Worm (Caenorhabditis elegans): ENCODE results near the gene B0228.7.

B0228.7 gene

ce11 chrII:7801899-7802298 lies 43.1 kb upstream of the B0228.7 start:
- no peak for TF ChIP-seq peb-1 (tag; optimal IDR thresholded peaks at IDR 0.05)
- no peak for TF ChIP-seq ZK546.5 (tag; optimal IDR thresholded peaks at IDR 0.05)
- TF ChIP-seq sma-9 (GFP tag; optimal IDR thresholded peaks at IDR 0.05), result peak; percentile 51
- TF ChIP-seq sma-9 (tag; optimal IDR thresholded peaks at IDR 0.05), result no peak
- TF ChIP-seq C34F6.9 (tag; optimal IDR thresholded peaks at IDR 0.05), result no peak
- peak; percentile 98 for TF ChIP-seq ceh-16 (tag; optimal IDR thresholded peaks at IDR 0.05)
- TF ChIP-seq egl-27 (tag; optimal IDR thresholded peaks at IDR 0.05), result peak; percentile 3
- TF ChIP-seq nhr-25 (tag; optimal IDR thresholded peaks at IDR 0.05), result peak; percentile 16
- peak; percentile 82 for TF ChIP-seq elt-1 (tag; optimal IDR thresholded peaks at IDR 0.05)

ce11 chrII:7801255-7801654 lies 42.4 kb upstream of the B0228.7 start:
- TF ChIP-seq snpc-4 (tag; optimal IDR thresholded peaks at IDR 0.05) (no peak), fos-1 (tag; optimal IDR thresholded peaks at IDR 0.05) (peak; percentile 17)

ce11 chrII:7795299-7795698 lies 36.5 kb upstream of the B0228.7 start:
- TF ChIP-seq nhr-129 (tag; optimal IDR thresholded peaks at IDR 0.05) (no peak), gmeb-1 (tag; optimal IDR thresholded peaks at IDR 0.05) (no peak), Y55F3AM.14 (GFP tag; optimal IDR thresholded peaks at IDR 0.05) (no peak)

ce11 chrII:7794222-7794621 lies 35.4 kb upstream of the B0228.7 start, which contains the start of gene glr-4:
Gene glr-4, minus strand, starts transcription at chrII:7794322.
- TF ChIP-seq zag-1 (tag; optimal IDR thresholded peaks at IDR 0.05) (no peak), nhr-25 (tag; optimal IDR thresholded peaks at IDR 0.05) (no peak), lin-39 (tag; optimal IDR thresholded peaks at IDR 0.05) (no peak), nhr-237 (tag; optimal IDR thresholded peaks at IDR 0.05) (no peak), unc-62 (GFP tag; optimal IDR thresholded peaks at IDR 0.05) (no peak), crh-2 (tag; optimal IDR thresholded peaks at IDR 0.05) (no peak), elt-3 (tag; optimal IDR thresholded peaks at IDR 0.05) (no peak), lsy-2 (tag; optimal IDR thresholded peaks at IDR 0.05) (no peak), R02D3.7 (tag; optimal IDR thresholded peaks at IDR 0.05) (no peak), nhr-10 (tag; optimal IDR thresholded peaks at IDR 0.05) (no peak), ceh-82 (tag; optimal IDR thresholded peaks at IDR 0.05) (no peak), ama-1 (optimal IDR thresholded peaks at IDR 0.05) (no peak), ztf-1 (GFP tag; conservative IDR thresholded peaks at IDR 0.05) (no peak), mbf-1 (tag; optimal IDR thresholded peaks at IDR 0.05) (no peak), ZK546.5 (tag; optimal IDR thresholded peaks at IDR 0.05) (no peak), sma-3 (GFP tag; optimal IDR thresholded peaks at IDR 0.05) (no peak), sma-9 (GFP tag; optimal IDR thresholded peaks at IDR 0.05) (no peak), sma-9 (tag; optimal IDR thresholded peaks at IDR 0.05) (no peak)

- TF ChIP-seq nhr-25 (tag; optimal IDR thresholded peaks at IDR 0.05) (peak; percentile 32), Y55F3AM.14 (GFP tag; optimal IDR thresholded peaks at IDR 0.05) (no peak), nhr-6 (tag; optimal IDR thresholded peaks at IDR 0.05) (no peak)
Measured at ce11 chrII:7792514-7792913, 33.7 kb upstream of the B0228.7 start.

- TF ChIP-seq sma-3 (GFP tag; optimal IDR thresholded peaks at IDR 0.05), result peak; percentile 58
- TF ChIP-seq sma-9 (GFP tag; optimal IDR thresholded peaks at IDR 0.05), result peak; percentile 36
- TF ChIP-seq sma-9 (tag; optimal IDR thresholded peaks at IDR 0.05), result no peak
- TF ChIP-seq alr-1 (tag; optimal IDR thresholded peaks at IDR 0.05), result no peak
- TF ChIP-seq zag-1 (tag; optimal IDR thresholded peaks at IDR 0.05), result no peak
- peak; percentile 66 for TF ChIP-seq nhr-25 (tag; optimal IDR thresholded peaks at IDR 0.05)
- peak; percentile 4 for TF ChIP-seq nhr-21 (tag; optimal IDR thresholded peaks at IDR 0.05)
Measured at ce11 chrII:7791408-7792050, 32.7 kb upstream of the B0228.7 start.

- TF ChIP-seq skn-1 (tag; optimal IDR thresholded peaks at IDR 0.05) (no peak), ama-1 (optimal IDR thresholded peaks at IDR 0.05) (peak; percentile 83), nhr-129 (tag; optimal IDR thresholded peaks at IDR 0.05) (no peak), nhr-77 (tag; optimal IDR thresholded peaks at IDR 0.05) (no peak), unc-62 (GFP tag; optimal IDR thresholded peaks at IDR 0.05) (no peak), nhr-25 (tag; optimal IDR thresholded peaks at IDR 0.05) (peak; percentile 18), nhr-21 (tag; optimal IDR thresholded peaks at IDR 0.05) (peak; percentile 13), crh-2 (tag; optimal IDR thresholded peaks at IDR 0.05) (no peak), blmp-1 (tag; optimal IDR thresholded peaks at IDR 0.05; ENCODE audit: insufficient read depth) (peak; percentile 31), elt-3 (tag; optimal IDR thresholded peaks at IDR 0.05) (no peak), C34F6.9 (tag; optimal IDR thresholded peaks at IDR 0.05) (no peak), fos-1 (tag; optimal IDR thresholded peaks at IDR 0.05) (no peak), lsy-2 (tag; optimal IDR thresholded peaks at IDR 0.05) (no peak), peb-1 (tag; optimal IDR thresholded peaks at IDR 0.05) (no peak), nhr-237 (tag; optimal IDR thresholded peaks at IDR 0.05) (no peak), lin-13 (GFP tag; optimal IDR thresholded peaks at IDR 0.05) (no peak), R02D3.7 (tag; optimal IDR thresholded peaks at IDR 0.05) (no peak), sem-4 (tag; optimal IDR thresholded peaks at IDR 0.05) (no peak), F13H6.1 (tag; optimal IDR thresholded peaks at IDR 0.05) (no peak), unc-55 (GFP tag; optimal IDR thresholded peaks at IDR 0.05) (no peak), ztf-11 (tag; optimal IDR thresholded peaks at IDR 0.05) (no peak), sma-9 (GFP tag; optimal IDR thresholded peaks at IDR 0.05) (peak; percentile 68), sma-9 (tag; optimal IDR thresholded peaks at IDR 0.05) (no peak)
Measured at ce11 chrII:7790324-7790898, 31.6 kb upstream of the B0228.7 start, which contains the start of gene srlf-1. Gene srlf-1, plus strand, starts transcription at chrII:7790591.

All from whole organism, L2 larva.